Worm (Caenorhabditis elegans) whole organism, L1 larva: ENCODE results near the gene cyk-7.
A peak's percentile ranks its signal among the peaks of the same experiment; 100 is the strongest.

ENCODE experiments used
- C16A3.4 ChIP-seq: fragments of 150-350 bp; optimal IDR thresholded peaks from 2 replicates; lab custom pipeline; 2014; ENCODE audit warnings: missing biosample characterization, missing genetic modification characterization
- F16B12.6 ChIP-seq: fragments of 150-350 bp; optimal IDR thresholded peaks from 2 replicates; lab custom pipeline; 2014; ENCODE audit warnings: missing biosample characterization, missing genetic modification characterization
- blmp-1 ChIP-seq: fragments of 150-350 bp; optimal IDR thresholded peaks from 2 replicates; lab custom pipeline; 2014; ENCODE audit warnings: missing biosample characterization, missing genetic modification characterization
- ceh-63 ChIP-seq: fragments of 200-800 bp; sonication (Bioruptor generic); optimal IDR thresholded peaks from 2 replicates; lab custom pipeline; 2018; ENCODE audit warnings: mild to moderate bottlenecking, missing genetic modification characterization, missing compliant biosample characterization
- ceh-82 ChIP-seq, 3 experiments: fragments of 150-350 bp in 1 of 3; sonication (generic microtip) in 2 of 3; optimal IDR thresholded peaks; 2 replicates each; lab custom pipeline; 2014 to 2017; ENCODE audit warnings: missing biosample characterization in 3 of 3, missing genetic modification characterization in 3 of 3
- ceh-88 ChIP-seq: fragments of 200-800 bp; sonication (Bioruptor generic); IDR thresholded peaks from 2 replicates; pipeline ENCODE4 v1.3.6; 2022; ENCODE audit warnings: missing genetic modification characterization, missing compliant biosample characterization
- dpl-1 ChIP-seq, 3 experiments: fragments of 150-350 bp in 2 of 3; sonication (generic microtip) in 1 of 3; optimal IDR thresholded peaks; 2 replicates each; lab custom pipeline; 2014 to 2017; ENCODE audit warnings: missing biosample characterization in 3 of 3, missing genetic modification characterization in 3 of 3, missing genetic modification reagents in 3 of 3
- dsc-1 ChIP-seq: sonication (generic microtip); optimal IDR thresholded peaks from 2 replicates; lab custom pipeline; 2016; ENCODE audit warnings: mild to moderate bottlenecking, missing genetic modification characterization, missing compliant biosample characterization
- efl-1 ChIP-seq, 4 experiments: fragments of 150-350 bp; optimal IDR thresholded peaks in 3 of 4; peaks in 1 of 4; 1 replicate in 1 of 4; 2 replicates in 3 of 4; lab custom pipeline; 2014; ENCODE audit warnings: missing biosample characterization in 2 of 4, missing genetic modification characterization in 2 of 4, missing genetic modification reagents in 2 of 4
- fkh-8 ChIP-seq: sonication (generic microtip); optimal IDR thresholded peaks from 2 replicates; lab custom pipeline; 2016; ENCODE audit warnings: mild to moderate bottlenecking, missing genetic modification characterization, missing compliant biosample characterization
- grh-1 ChIP-seq: fragments of 200-800 bp; sonication (Bioruptor generic); IDR thresholded peaks from 2 replicates; pipeline ENCODE4 v1.3.6; 2022; ENCODE audit warnings: missing genetic modification reagents, missing genetic modification characterization, missing compliant biosample characterization
- irx-1 ChIP-seq: sonication (generic microtip); optimal IDR thresholded peaks from 2 replicates; lab custom pipeline; 2016; ENCODE audit warnings: missing genetic modification characterization, missing compliant biosample characterization
- isw-1 ChIP-seq: fragments of 200-800 bp; sonication (Bioruptor generic); IDR thresholded peaks from 2 replicates; pipeline ENCODE4 v1.3.6; 2022; ENCODE audit warnings: missing genetic modification characterization, missing compliant biosample characterization
- jun-1 ChIP-seq: fragments of 150-350 bp; optimal IDR thresholded peaks from 2 replicates; lab custom pipeline; 2014; ENCODE audit warnings: missing biosample characterization, missing genetic modification reagents, missing genetic modification characterization
- lin-14 ChIP-seq: fragments of 200-800 bp; sonication (Bioruptor generic); optimal IDR thresholded peaks from 2 replicates; lab custom pipeline; 2018; ENCODE audit warnings: mild to moderate bottlenecking, missing genetic modification characterization, moderate library complexity, missing compliant biosample characterization
- lin-15B ChIP-seq: fragments of 150-350 bp; sonication (generic microtip); optimal IDR thresholded peaks from 3 replicates; lab custom pipeline; 2014; ENCODE audit warnings: missing biosample characterization, missing genetic modification characterization
- lin-35 ChIP-seq, 2 experiments: fragments of 150-350 bp; optimal IDR thresholded peaks; 2 replicates each; lab custom pipeline; 2014; ENCODE audit warnings: missing biosample characterization in 2 of 2, missing genetic modification characterization in 2 of 2, missing genetic modification reagents in 2 of 2
- lin-39 ChIP-seq: fragments of 150-350 bp; optimal IDR thresholded peaks from 2 replicates; lab custom pipeline; 2014; ENCODE audit warnings: missing biosample characterization, missing genetic modification reagents, missing genetic modification characterization
- lsy-2 ChIP-seq, 2 experiments: fragments of 150-350 bp; optimal IDR thresholded peaks; 2 replicates each; lab custom pipeline; 2014; ENCODE audit warnings: missing biosample characterization in 2 of 2, missing genetic modification characterization in 2 of 2
- mab-9 ChIP-seq: fragments of 200-800 bp; sonication (Bioruptor generic); IDR thresholded peaks from 2 replicates; pipeline ENCODE4 v1.3.6; 2022; ENCODE audit warnings: missing genetic modification reagents, missing genetic modification characterization, missing compliant biosample characterization
- mdl-1 ChIP-seq, 2 experiments: fragments of 150-350 bp; optimal IDR thresholded peaks; 2 replicates each; lab custom pipeline; 2014 to 2017; ENCODE audit warnings: missing biosample characterization in 2 of 2, missing genetic modification characterization in 2 of 2, inconsistent platforms in 1 of 2
- mep-1 ChIP-seq: fragments of 150-350 bp; optimal IDR thresholded peaks from 2 replicates; lab custom pipeline; 2014; ENCODE audit warnings: missing biosample characterization, missing genetic modification characterization
- nhr-19 ChIP-seq: fragments of 200-800 bp; sonication (Bioruptor generic); conservative IDR thresholded peaks from 2 replicates; pipeline ENCODE4 v1.3.6; 2022; ENCODE audit warnings: missing genetic modification characterization, missing compliant biosample characterization
- nhr-20 ChIP-seq: sonication (generic microtip); optimal IDR thresholded peaks from 2 replicates; lab custom pipeline; 2016; ENCODE audit warnings: mild to moderate bottlenecking, missing genetic modification characterization, missing compliant biosample characterization
- nhr-47 ChIP-seq: sonication (generic microtip); optimal IDR thresholded peaks from 2 replicates; lab custom pipeline; 2016; ENCODE audit warnings: mild to moderate bottlenecking, missing genetic modification characterization, moderate library complexity, missing compliant biosample characterization
- nhr-71 ChIP-seq: sonication (generic microtip); optimal IDR thresholded peaks from 2 replicates; lab custom pipeline; 2016; ENCODE audit warnings: mild to moderate bottlenecking, missing genetic modification characterization, moderate library complexity, missing compliant biosample characterization
- nhr-85 ChIP-seq: sonication (generic microtip); peaks from one replicate; lab custom pipeline; 2016; ENCODE audit warnings: missing genetic modification characterization, inconsistent platforms, missing compliant biosample characterization
- nhr-90 ChIP-seq: sonication (generic microtip); optimal IDR thresholded peaks from 2 replicates; lab custom pipeline; 2016; ENCODE audit warnings: mild to moderate bottlenecking, missing genetic modification characterization, missing compliant biosample characterization; ENCODE audit not compliant: poor library complexity
- pqm-1 ChIP-seq: sonication (generic microtip); optimal IDR thresholded peaks from 3 replicates; lab custom pipeline; 2017; ENCODE audit warnings: missing biosample characterization, missing genetic modification characterization
- rnt-1 ChIP-seq: sonication (generic microtip); optimal IDR thresholded peaks from 2 replicates; lab custom pipeline; 2016; ENCODE audit warnings: mild to moderate bottlenecking, missing genetic modification characterization, moderate library complexity, missing compliant biosample characterization
- skn-1 ChIP-seq: fragments of 150-350 bp; optimal IDR thresholded peaks from 2 replicates; lab custom pipeline; 2014; ENCODE audit warnings: missing biosample characterization, missing genetic modification characterization
- snu-23 ChIP-seq: sonication (generic microtip); optimal IDR thresholded peaks from 2 replicates; lab custom pipeline; 2016; ENCODE audit warnings: missing genetic modification characterization, missing compliant biosample characterization
- swsn-7 ChIP-seq: sonication (generic microtip); optimal IDR thresholded peaks from 2 replicates; lab custom pipeline; 2016; ENCODE audit warnings: missing genetic modification characterization, missing compliant biosample characterization
- tbx-2 ChIP-seq: sonication (generic microtip); optimal IDR thresholded peaks from 2 replicates; lab custom pipeline; 2016; ENCODE audit warnings: missing genetic modification characterization, missing compliant biosample characterization
- unc-86 ChIP-seq: sonication (generic microtip); optimal IDR thresholded peaks from 2 replicates; lab custom pipeline; 2016; ENCODE audit warnings: missing genetic modification characterization, missing compliant biosample characterization
- xbp-1 ChIP-seq: sonication (generic microtip); optimal IDR thresholded peaks from 2 replicates; lab custom pipeline; 2016; ENCODE audit warnings: missing genetic modification characterization, missing compliant biosample characterization
- ztf-11 ChIP-seq, 2 experiments: sonication (generic microtip); optimal IDR thresholded peaks; 2 replicates each; lab custom pipeline; 2016 to 2017; ENCODE audit warnings: missing genetic modification characterization in 2 of 2, missing biosample characterization in 1 of 2, missing compliant biosample characterization in 1 of 2

Gene cyk-7

ce11 chrIII:7773791-7774190 is 21.4 kb downstream of the cyk-7 start:
- TF ChIP-seq ceh-63 (GFP tag; lab: Kevin White, UChicago): no peak
- no peak for TF ChIP-seq lin-39 (tag; lab: Kevin White, UChicago)
- TF ChIP-seq mep-1 (tag; lab: Kevin White, UChicago): no peak
- no peak for TF ChIP-seq irx-1 (tag; lab: Kevin White, UChicago)
- TF ChIP-seq nhr-47: no peak
- TF ChIP-seq nhr-90: no peak

ce11 chrIII:7772901-7773300 is 22.3 kb downstream of the cyk-7 start, which contains the start of the genes ZK686.6 and ZK686.1:
Gene ZK686.6 (minus strand): TSS chrIII:7773001.
Gene ZK686.1 (plus strand): TSS chrIII:7773134.
- TF ChIP-seq pqm-1 (tag; lab: Kevin White, UChicago) (no peak), efl-1 (optimal IDR thresholded peaks at IDR 0.05; lab: Kevin White, UChicago) (no peak), efl-1 (GFP tag; optimal IDR thresholded peaks at IDR 0.05 in 1 of 2; lab: Kevin White, UChicago) (peak in 1 of 2 experiments; percentile 89)
- TF ChIP-seq, all 84 proteins: peak for 1

- peak; percentile 48; the same call in 1 of the 2 replicates for TF ChIP-seq mab-9 (GFP tag; lab: Robert Waterston, UW)
- TF ChIP-seq nhr-19 (GFP tag; lab: Robert Waterston, UW): peak; percentile 83
- peak; percentile 54 for TF ChIP-seq lin-15B (tag; lab: Kevin White, UChicago)
- TF ChIP-seq lin-39 (tag; lab: Kevin White, UChicago): peak; percentile 35
- peak; percentile 65 to 72 for TF ChIP-seq efl-1 (optimal IDR thresholded peaks at IDR 0.05; lab: Kevin White, UChicago)
- peak; percentile 63 to 97 for TF ChIP-seq efl-1 (GFP tag; optimal IDR thresholded peaks at IDR 0.05 in 1 of 2; lab: Kevin White, UChicago)
- TF ChIP-seq xbp-1 (tag; lab: Kevin White, UChicago): peak; percentile 68
- TF ChIP-seq mdl-1 (tag; optimal IDR thresholded peaks at IDR 0.05; lab: Kevin White, UChicago): peak in 1 of 2 experiments; percentile 25
- TF ChIP-seq snu-23: peak; percentile 74
- TF ChIP-seq nhr-85 (tag; lab: Kevin White, UChicago): peak; percentile 76
- peak; percentile 54 for TF ChIP-seq dsc-1 (tag; lab: Kevin White, UChicago)
- TF ChIP-seq F16B12.6 (tag; lab: Kevin White, UChicago): peak; percentile 67
- peak; percentile 68 for TF ChIP-seq swsn-7 (tag; lab: Kevin White, UChicago)
- peak; percentile 60 for TF ChIP-seq nhr-20 (tag; lab: Kevin White, UChicago)
- TF ChIP-seq irx-1 (tag; lab: Kevin White, UChicago): peak; percentile 9
- peak; percentile 60 to 70 (median 68) for TF ChIP-seq dpl-1 (GFP tag; optimal IDR thresholded peaks at IDR 0.05; lab: Kevin White, UChicago)
- peak; percentile 40 for TF ChIP-seq lin-14
- peak; percentile 84 for TF ChIP-seq rnt-1 (tag; lab: Kevin White, UChicago)
- peak; percentile 81 to 88 for TF ChIP-seq lsy-2 (tag; optimal IDR thresholded peaks at IDR 0.05; lab: Kevin White, UChicago)
- TF ChIP-seq grh-1 (GFP tag; lab: Robert Waterston, UW): peak; percentile 61; the same call in 1 of the 2 replicates
- TF ChIP-seq isw-1 (GFP tag; lab: Robert Waterston, UW): peak; percentile 57
- TF ChIP-seq jun-1 (tag; lab: Kevin White, UChicago): peak; percentile 14
- TF ChIP-seq fkh-8 (tag; lab: Kevin White, UChicago): peak; percentile 11
- TF ChIP-seq skn-1 (tag; lab: Kevin White, UChicago): peak; percentile 54
- TF ChIP-seq lin-35 (GFP tag; optimal IDR thresholded peaks at IDR 0.05; lab: Kevin White, UChicago): peak; percentile 64 to 75
- 0 out of 2 replicates have a peak, but pooled peaks have one; percentile 39 for TF ChIP-seq ceh-88
- peak; percentile 69 for TF ChIP-seq C16A3.4 (tag; lab: Kevin White, UChicago)
- peak; percentile 67 for TF ChIP-seq mep-1 (tag; lab: Kevin White, UChicago)
- TF ChIP-seq nhr-47: peak; percentile 72
- TF ChIP-seq nhr-71 (tag; lab: Kevin White, UChicago): peak; percentile 74
- peak in 1 of 2 experiments; percentile 32 for TF ChIP-seq ztf-11 (tag; optimal IDR thresholded peaks at IDR 0.05; lab: Kevin White, UChicago)
- TF ChIP-seq tbx-2 (tag; lab: Kevin White, UChicago): peak; percentile 65
- TF ChIP-seq nhr-90: peak; percentile 60
- TF ChIP-seq unc-86 (tag; lab: Kevin White, UChicago): peak; percentile 35
- TF ChIP-seq ceh-82 (tag; optimal IDR thresholded peaks at IDR 0.05; lab: Kevin White, UChicago): peak; percentile 56 to 60 (median 56)
- TF ChIP-seq blmp-1 (tag; lab: Kevin White, UChicago): peak; percentile 85
Measured at ce11 chrIII:7770986-7771385, 24.2 kb downstream of the cyk-7 start.
